Worm (Caenorhabditis elegans): ENCODE measurements around the gene C28D4.8.

ce11 chrIV:9755713-9756112 lies 7.5 kb upstream of the C28D4.8 start:
- no peak for TF ChIP-seq nfya-1 (tag; optimal IDR thresholded peaks at IDR 0.05)
- TF ChIP-seq hlh-30 (tag; optimal IDR thresholded peaks at IDR 0.05; ENCODE audit: insufficient read depth) = no peak
- TF ChIP-seq rnt-1 (tag; optimal IDR thresholded peaks at IDR 0.05) = no peak
- TF ChIP-seq F13H6.1 (tag; optimal IDR thresholded peaks at IDR 0.05) = no peak
- no peak for TF ChIP-seq sox-2 (GFP tag; IDR thresholded peaks at IDR 0.05)
- TF ChIP-seq C38D4.7 (GFP tag; optimal IDR thresholded peaks at IDR 0.05) = no peak
- TF ChIP-seq ama-1 (optimal IDR thresholded peaks at IDR 0.05) = no peak
- no peak for TF ChIP-seq Y22D7AL.16 (tag; optimal IDR thresholded peaks at IDR 0.05)
